Worm (Caenorhabditis elegans) whole organism, young adult: ENCODE data around the gene cyc-2.1.

Experiments used
- B0336.3 ChIP-seq: fragments of 200-800 bp; sonication (Bioruptor generic); IDR thresholded peaks from 2 replicates; pipeline ENCODE4 v1.3.6; 2022; ENCODE audit warnings: missing genetic modification characterization, missing compliant biosample characterization
- C06A6.2 ChIP-seq: fragments of 200-800 bp; sonication (Bioruptor generic); conservative IDR thresholded peaks from 2 replicates; pipeline ENCODE4 v1.3.6; 2022; ENCODE audit warnings: missing genetic modification characterization, missing compliant biosample characterization
- C17E4.6 ChIP-seq: fragments of 200-800 bp; sonication (Bioruptor generic); IDR thresholded peaks from 2 replicates; pipeline ENCODE4 v1.3.6; 2022; ENCODE audit warnings: missing genetic modification reagents, missing genetic modification characterization, missing compliant biosample characterization
- F22D6.2 ChIP-seq: sonication (generic microtip); optimal IDR thresholded peaks from 2 replicates; lab custom pipeline; 2016; ENCODE audit warnings: mild to moderate bottlenecking, missing genetic modification characterization, missing compliant biosample characterization
- F52B5.7 ChIP-seq: sonication (generic microtip); optimal IDR thresholded peaks from 2 replicates; lab custom pipeline; 2016; ENCODE audit warnings: mild to moderate bottlenecking, missing genetic modification characterization, missing compliant biosample characterization
- F55B11.4 ChIP-seq: sonication (generic microtip); optimal IDR thresholded peaks from 2 replicates; lab custom pipeline; 2016; ENCODE audit warnings: missing compliant biosample characterization, missing genetic modification characterization, borderline replicate concordance; ENCODE audit not compliant: insufficient read depth
- F57C9.4 ChIP-seq: sonication (generic microtip); optimal IDR thresholded peaks from 2 replicates; lab custom pipeline; 2017; ENCODE audit warnings: mild to moderate bottlenecking, missing genetic modification characterization, missing compliant biosample characterization
- Y53G8AR.9 ChIP-seq: fragments of 200-800 bp; sonication (Bioruptor generic); conservative IDR thresholded peaks from 2 replicates; pipeline ENCODE4 v1.3.6; 2022; ENCODE audit warnings: missing genetic modification reagents, missing genetic modification characterization, missing compliant biosample characterization
- Y79H2A.3 ChIP-seq: fragments of 200-800 bp; sonication (Bioruptor generic); conservative IDR thresholded peaks from 2 replicates; pipeline ENCODE4 v1.3.6; 2022; ENCODE audit warnings: missing genetic modification reagents, missing genetic modification characterization, missing compliant biosample characterization
- akir-1 ChIP-seq: fragments of 200-800 bp; sonication (Bioruptor generic); optimal IDR thresholded peaks from 2 replicates; lab custom pipeline; 2018; ENCODE audit warnings: mild to moderate bottlenecking, missing genetic modification characterization, moderate library complexity, missing compliant biosample characterization
- aptf-2 ChIP-seq: fragments of 200-800 bp; sonication (Bioruptor generic); conservative IDR thresholded peaks from 2 replicates; pipeline ENCODE4 v1.3.6; 2022; ENCODE audit warnings: missing genetic modification reagents, missing genetic modification characterization, missing compliant biosample characterization
- aptf-3 ChIP-seq: fragments of 200-800 bp; sonication (Bioruptor generic); IDR thresholded peaks from 2 replicates; pipeline ENCODE4 v1.3.6; 2022; ENCODE audit warnings: missing genetic modification characterization, missing compliant biosample characterization
- bed-1 ChIP-seq: fragments of 200-800 bp; sonication (Bioruptor generic); IDR thresholded peaks from 2 replicates; pipeline ENCODE4 v1.3.6; 2022; ENCODE audit warnings: missing genetic modification reagents, missing genetic modification characterization, missing compliant biosample characterization
- bed-2 ChIP-seq: fragments of 200-800 bp; sonication (Bioruptor generic); IDR thresholded peaks from 2 replicates; pipeline ENCODE4 v1.3.6; 2022; ENCODE audit warnings: missing genetic modification reagents, missing genetic modification characterization, missing compliant biosample characterization
- cebp-2 ChIP-seq: fragments of 200-800 bp; sonication (Bioruptor generic); IDR thresholded peaks from 2 replicates; pipeline ENCODE4 v1.3.6; 2022; ENCODE audit warnings: missing genetic modification characterization, missing compliant biosample characterization
- ceh-58 ChIP-seq: fragments of 200-800 bp; sonication (Bioruptor generic); IDR thresholded peaks from 2 replicates; pipeline ENCODE4 v1.3.6; 2022; ENCODE audit warnings: missing genetic modification characterization, missing compliant biosample characterization
- dpff-1 ChIP-seq: sonication (generic microtip); optimal IDR thresholded peaks from 2 replicates; lab custom pipeline; 2017; ENCODE audit warnings: mild to moderate bottlenecking, missing genetic modification characterization, missing compliant biosample characterization
- dpl-1 ChIP-seq: fragments of 150-350 bp; optimal IDR thresholded peaks from 2 replicates; lab custom pipeline; 2014; ENCODE audit warnings: missing biosample characterization, missing genetic modification reagents, missing genetic modification characterization
- efl-1 ChIP-seq: fragments of 150-350 bp; optimal IDR thresholded peaks from 2 replicates; lab custom pipeline; 2014; ENCODE audit warnings: missing biosample characterization, missing genetic modification reagents, missing genetic modification characterization
- egrh-3 ChIP-seq: fragments of 200-800 bp; sonication (Bioruptor generic); IDR thresholded peaks from 2 replicates; pipeline ENCODE4 v1.3.6; 2022; ENCODE audit warnings: missing genetic modification reagents, missing genetic modification characterization, missing compliant biosample characterization
- hlh-12 ChIP-seq: sonication (generic microtip); optimal IDR thresholded peaks from 2 replicates; lab custom pipeline; 2016; ENCODE audit warnings: missing genetic modification characterization, missing compliant biosample characterization
- hmg-20 ChIP-seq: fragments of 200-800 bp; sonication (Bioruptor generic); IDR thresholded peaks from 2 replicates; pipeline ENCODE4 v1.3.6; 2022; ENCODE audit warnings: missing genetic modification reagents, missing genetic modification characterization, missing compliant biosample characterization
- let-526 ChIP-seq: fragments of 200-800 bp; sonication (Bioruptor generic); IDR thresholded peaks from 2 replicates; pipeline ENCODE4 v1.3.6; 2022; ENCODE audit warnings: missing genetic modification reagents, missing genetic modification characterization, missing compliant biosample characterization
- madf-10 ChIP-seq: sonication (generic microtip); optimal IDR thresholded peaks from 2 replicates; lab custom pipeline; 2016; ENCODE audit warnings: mild to moderate bottlenecking, missing genetic modification characterization, missing compliant biosample characterization
- madf-3 ChIP-seq: fragments of 200-800 bp; sonication (Bioruptor generic); IDR thresholded peaks from 2 replicates; pipeline ENCODE4 v1.3.6; 2022; ENCODE audit warnings: missing genetic modification reagents, missing genetic modification characterization, missing compliant biosample characterization
- mxl-1 ChIP-seq: sonication (generic microtip); optimal IDR thresholded peaks from 2 replicates; lab custom pipeline; 2016; ENCODE audit warnings: missing genetic modification characterization, missing compliant biosample characterization
- nhr-120 ChIP-seq: fragments of 200-800 bp; sonication (Bioruptor generic); IDR thresholded peaks from 2 replicates; pipeline ENCODE4 v1.3.6; 2022; ENCODE audit warnings: missing genetic modification characterization, missing compliant biosample characterization
- nhr-90 ChIP-seq: sonication (generic microtip); optimal IDR thresholded peaks from 2 replicates; lab custom pipeline; 2016; ENCODE audit warnings: missing genotype, mild to moderate bottlenecking, missing genetic modification characterization, missing compliant biosample characterization
- pbrm-1 ChIP-seq: fragments of 200-800 bp; sonication (Bioruptor generic); IDR thresholded peaks from 2 replicates; pipeline ENCODE4 v1.3.6; 2022; ENCODE audit warnings: missing genetic modification reagents, missing genetic modification characterization, missing compliant biosample characterization
- pha-4 ChIP-seq: fragments of 150-350 bp; sonication (generic microtip); optimal IDR thresholded peaks from 2 replicates; lab custom pipeline; 2014; ENCODE audit warnings: missing biosample characterization, missing genetic modification reagents, missing genetic modification characterization
- rpc-1 ChIP-seq, 2 experiments: fragments of 150-350 bp in 1 of 2; sonication (generic microtip) in 1 of 2; optimal IDR thresholded peaks; 2 replicates each; lab custom pipeline; 2014 to 2018; ENCODE audit warnings: missing biosample characterization in 1 of 2, missing genetic modification characterization in 1 of 2, missing genetic modification reagents in 1 of 2, missing genotype in 1 of 2
- snpc-1.1 ChIP-seq: sonication (generic microtip); optimal IDR thresholded peaks from 2 replicates; lab custom pipeline; 2017; ENCODE audit warnings: missing genetic modification characterization, mild to moderate bottlenecking, missing compliant biosample characterization, antibody characterized with exemption, moderate library complexity, missing genotype, missing genetic modification reagents; ENCODE audit not compliant: insufficient read depth
- snpc-1.3 ChIP-seq: sonication (generic microtip); optimal IDR thresholded peaks from 2 replicates; lab custom pipeline; 2017; ENCODE audit warnings: missing genetic modification characterization, mild to moderate bottlenecking, missing compliant biosample characterization, antibody characterized with exemption, moderate library complexity, missing genotype, missing genetic modification reagents; ENCODE audit not compliant: insufficient read depth
- snpc-3.4 ChIP-seq: sonication (generic microtip); optimal IDR thresholded peaks from 2 replicates; lab custom pipeline; 2017; ENCODE audit warnings: missing genetic modification characterization, mild to moderate bottlenecking, missing compliant biosample characterization, antibody characterized with exemption, moderate library complexity, missing genotype, missing genetic modification reagents
- snpc-4 ChIP-seq, 5 experiments: fragments of 150-350 bp in 1 of 5; sonication (generic microtip) in 4 of 5; optimal IDR thresholded peaks; 2 replicates each; lab custom pipeline; 2014 to 2018; ENCODE audit warnings: missing genetic modification characterization in 5 of 5, missing biosample characterization in 3 of 5, antibody characterized with exemption in 2 of 5, mild to moderate bottlenecking in 2 of 5, missing compliant biosample characterization in 2 of 5, missing genotype in 2 of 5, moderate library complexity in 2 of 5, missing genetic modification reagents in 1 of 5
- sptf-2 ChIP-seq: fragments of 200-800 bp; sonication (Bioruptor generic); optimal IDR thresholded peaks from 2 replicates; lab custom pipeline; 2018; ENCODE audit warnings: mild to moderate bottlenecking, missing genetic modification characterization, missing compliant biosample characterization
- tlf-1 ChIP-seq: fragments of 200-800 bp; sonication (Bioruptor generic); optimal IDR thresholded peaks from 2 replicates; lab custom pipeline; 2018; ENCODE audit warnings: mild to moderate bottlenecking, missing genetic modification characterization, missing compliant biosample characterization
- xnd-1 ChIP-seq: sonication (generic microtip); optimal IDR thresholded peaks from 2 replicates; lab custom pipeline; 2016; ENCODE audit warnings: missing genotype, missing genetic modification reagents, missing genetic modification characterization, missing compliant biosample characterization
- zim-3 ChIP-seq: sonication (generic microtip); optimal IDR thresholded peaks from 2 replicates; lab custom pipeline; 2017; ENCODE audit warnings: mild to moderate bottlenecking, missing genetic modification characterization, moderate library complexity, missing compliant biosample characterization
- ztf-26 ChIP-seq: sonication (generic microtip); optimal IDR thresholded peaks from 2 replicates; lab custom pipeline; 2017; ENCODE audit warnings: missing genetic modification characterization, missing compliant biosample characterization

Gene cyc-2.1

ce11 chrIV:4749728-4750278, 991 bp upstream of the cyc-2.1 start, which contains the start of the genes rpl-20 and Y17G9B.5 (continued):
- 0 out of 2 replicates have a peak, but pooled peaks have one; percentile 37 for TF ChIP-seq aptf-3 (GFP tag; lab: Robert Waterston, UW)
- peak; percentile 99 for TF ChIP-seq let-526 (GFP tag; lab: Robert Waterston, UW)
- peak; percentile 96 for TF ChIP-seq nhr-120 (GFP tag; lab: Robert Waterston, UW)
- peak; percentile 97 for TF ChIP-seq Y79H2A.3 (GFP tag; lab: Robert Waterston, UW)
- 0 out of 2 replicates have a peak, but pooled peaks have one; percentile 54 for TF ChIP-seq ceh-58
- TF ChIP-seq tlf-1 = peak; percentile 100
- TF ChIP-seq B0336.3 = peak; percentile 100
- peak; percentile 99 for TF ChIP-seq snpc-1.3 (tag; lab: Kevin White, UChicago)
- TF ChIP-seq nhr-90 = peak; percentile 93
- peak; percentile 80 for TF ChIP-seq akir-1
- TF ChIP-seq bed-1 = 0 out of 2 replicates have a peak, but pooled peaks have one; percentile 85
- no peak; the same call in 1 of the 2 replicates for TF ChIP-seq aptf-2 (GFP tag; lab: Robert Waterston, UW)
- TF ChIP-seq F57C9.4 (tag; lab: Kevin White, UChicago) = peak; percentile 97
- TF ChIP-seq F22D6.2 (tag; lab: Kevin White, UChicago) = peak; percentile 96
- peak; percentile 98 for TF ChIP-seq cebp-2 (GFP tag; lab: Robert Waterston, UW)
- no peak for TF ChIP-seq hlh-12 (tag; lab: Kevin White, UChicago)
- TF ChIP-seq dpff-1 (tag; lab: Kevin White, UChicago) = peak; percentile 78
- TF ChIP-seq mxl-1 (tag; lab: Kevin White, UChicago) = no peak
- TF ChIP-seq snpc-1.1 (tag; lab: Kevin White, UChicago) = peak; percentile 92
- peak; percentile 92 for TF ChIP-seq xnd-1 (tag; lab: Kevin White, UChicago)
- TF ChIP-seq madf-3 (GFP tag; lab: Robert Waterston, UW) = peak; percentile 99
- peak; percentile 100 for TF ChIP-seq pbrm-1 (GFP tag; lab: Robert Waterston, UW)
- peak; percentile 93 for TF ChIP-seq efl-1 (GFP tag; lab: Kevin White, UChicago)
- TF ChIP-seq C17E4.6 (GFP tag; lab: Robert Waterston, UW) = peak; percentile 99
- peak; percentile 94 for TF ChIP-seq bed-2 (GFP tag; lab: Robert Waterston, UW)
- no peak for TF ChIP-seq F55B11.4
- peak; percentile 96 for TF ChIP-seq dpl-1 (GFP tag; lab: Kevin White, UChicago)
- peak; percentile 100 for TF ChIP-seq Y53G8AR.9
- TF ChIP-seq zim-3 (tag; lab: Kevin White, UChicago) = peak; percentile 84
- TF ChIP-seq egrh-3 = peak; percentile 82
- peak; percentile 94 for TF ChIP-seq F52B5.7
- peak; percentile 98 for TF ChIP-seq hmg-20
- TF ChIP-seq rpc-1 (optimal IDR thresholded peaks at IDR 0.05; lab: Kevin White, UChicago) = peak; percentile 45
- TF ChIP-seq rpc-1 (tag; optimal IDR thresholded peaks at IDR 0.05; lab: Kevin White, UChicago) = peak; percentile 14
- peak; percentile 84 for TF ChIP-seq sptf-2
- peak; percentile 98 for TF ChIP-seq snpc-3.4 (tag; lab: Kevin White, UChicago)
- peak; percentile 95 for TF ChIP-seq snpc-4 (GFP tag; optimal IDR thresholded peaks at IDR 0.05; lab: Kevin White, UChicago)
- peak; percentile 95 to 97 (median 96) for TF ChIP-seq snpc-4 (tag; optimal IDR thresholded peaks at IDR 0.05; lab: Kevin White, UChicago)
- TF ChIP-seq C06A6.2 (GFP tag; lab: Robert Waterston, UW) = peak; percentile 99
- peak; percentile 97 for TF ChIP-seq madf-10
- peak; percentile 100 for TF ChIP-seq pha-4
- TF ChIP-seq ztf-26 (tag; lab: Kevin White, UChicago) = peak; percentile 100
